Fruit fly (Drosophila melanogaster) ovary, adult (tissue): ENCODE results near the gene Rh4.
A peak's percentile ranks its signal among the peaks of the same experiment; 100 is the strongest.

Experiments
- CG17801 ChIP-seq: fragments of 200-800 bp; optimal IDR thresholded peaks from 2 replicates; lab custom pipeline; 2019; ENCODE audit warnings: missing biosample characterization, mild to moderate bottlenecking, missing genetic modification characterization, moderate library complexity; ENCODE audit not compliant: partially characterized antibody

Rh4 gene

dm6 chr3L:16873679-16874078 is 11.4 kb upstream of the Rh4 start:
- TF ChIP-seq CG17801 (GFP tag; lab: Kevin White, UChicago), result no peak

dm6 chr3L:16873127-16873543 is 10.8 kb upstream of the Rh4 start:
- TF ChIP-seq CG17801 (GFP tag; lab: Kevin White, UChicago), result no peak

- no peak for TF ChIP-seq CG17801 (GFP tag; lab: Kevin White, UChicago)
Measured at dm6 chr3L:16872487-16872955, 10.2 kb upstream of the Rh4 start.

dm6 chr3L:16871630-16872029 is 9.3 kb upstream of the Rh4 start:
- no peak for TF ChIP-seq CG17801 (GFP tag; lab: Kevin White, UChicago)

- no peak for TF ChIP-seq CG17801 (GFP tag; lab: Kevin White, UChicago)
Measured at dm6 chr3L:16870723-16871137, 8.4 kb upstream of the Rh4 start.

- TF ChIP-seq CG17801 (GFP tag; lab: Kevin White, UChicago), result no peak
Measured at dm6 chr3L:16867190-16867589, 4.9 kb upstream of the Rh4 start.

dm6 chr3L:16865832-16866163 is 3.5 kb upstream of the Rh4 start:
- no peak for TF ChIP-seq CG17801 (GFP tag; lab: Kevin White, UChicago)

- peak; percentile 62 for TF ChIP-seq CG17801 (GFP tag; lab: Kevin White, UChicago)
Measured at dm6 chr3L:16865123-16865831, 3.0 kb upstream of the Rh4 start, which contains the start of gene Lmpt. TSS of gene Lmpt (plus strand) at chr3L:16865295.

- no peak for TF ChIP-seq CG17801 (GFP tag; lab: Kevin White, UChicago)
Measured at dm6 chr3L:16862958-16863357, 641 bp upstream of the Rh4 start, which contains the start of gene CG9951. TSS of gene CG9951 (plus strand) at chr3L:16863164.

dm6 chr3L:16860879-16861278 is 1.4 kb downstream of the Rh4 start:
- no peak for TF ChIP-seq CG17801 (GFP tag; lab: Kevin White, UChicago)

dm6 chr3L:16860322-16860721 is 2.0 kb downstream of the Rh4 start, which contains the start of gene CG13029:
TSS of gene CG13029 (plus strand) at chr3L:16860622.
- TF ChIP-seq CG17801 (GFP tag; lab: Kevin White, UChicago), result no peak

- no peak for TF ChIP-seq CG17801 (GFP tag; lab: Kevin White, UChicago)
Measured at dm6 chr3L:16858780-16859179, 3.5 kb downstream of the Rh4 start, which contains the start of gene sinah. TSS of gene sinah (plus strand) at chr3L:16859080.

dm6 chr3L:16855287-16855686 is 7.0 kb downstream of the Rh4 start:
- TF ChIP-seq CG17801 (GFP tag; lab: Kevin White, UChicago), result no peak

- no peak for TF ChIP-seq CG17801 (GFP tag; lab: Kevin White, UChicago)
Measured at dm6 chr3L:16854387-16855033, 7.8 kb downstream of the Rh4 start.

- peak; percentile 34 for TF ChIP-seq CG17801 (GFP tag; lab: Kevin White, UChicago)
Measured at dm6 chr3L:16853533-16854386, 8.6 kb downstream of the Rh4 start, which contains the start of gene sina. TSS of gene sina (plus strand) at chr3L:16853751.
